Worm (Caenorhabditis elegans) whole organism, midembryonic: ENCODE data around the gene Y54G11A.2.
A peak's percentile ranks its signal among the peaks of the same experiment; 100 is the strongest.

Experiments used
- T22C8.4 ChIP-seq: fragments of 200-800 bp; sonication (Bioruptor generic); IDR thresholded peaks from 2 replicates; pipeline ENCODE4 v1.3.6; 2022; ENCODE audit warnings: missing genetic modification characterization, missing compliant biosample characterization
- cog-1 ChIP-seq: sonication (generic microtip); optimal IDR thresholded peaks from 2 replicates; lab custom pipeline; 2016; ENCODE audit warnings: missing genetic modification characterization, missing compliant biosample characterization
- flt-1 ChIP-seq: fragments of 200-800 bp; sonication (Bioruptor generic); IDR thresholded peaks from 2 replicates; pipeline ENCODE4 v1.3.6; 2022; ENCODE audit warnings: missing genetic modification characterization, missing compliant biosample characterization
- klf-2 ChIP-seq: fragments of 200-800 bp; sonication (Bioruptor generic); conservative IDR thresholded peaks from 2 replicates; pipeline ENCODE4 v1.3.6; 2022; ENCODE audit warnings: missing genetic modification reagents, missing genetic modification characterization, missing compliant biosample characterization
- med-1 ChIP-seq: sonication (generic microtip); optimal IDR thresholded peaks from 2 replicates; lab custom pipeline; 2017; ENCODE audit warnings: missing genetic modification characterization, mild to moderate bottlenecking, missing compliant biosample characterization, antibody characterized with exemption, missing genetic modification reagents; ENCODE audit not compliant: insufficient read depth
- ref-1 ChIP-seq: fragments of 200-800 bp; sonication (Bioruptor generic); conservative IDR thresholded peaks from 2 replicates; pipeline ENCODE4 v1.3.6; 2022; ENCODE audit warnings: missing genetic modification reagents, missing genetic modification characterization, missing compliant biosample characterization
- tab-1 ChIP-seq: fragments of 200-800 bp; sonication (Bioruptor generic); IDR thresholded peaks from 2 replicates; pipeline ENCODE4 v1.3.6; 2022; ENCODE audit warnings: missing genetic modification characterization, missing compliant biosample characterization
- ztf-23 ChIP-seq: fragments of 200-800 bp; sonication (Bioruptor generic); IDR thresholded peaks from 2 replicates; pipeline ENCODE4 v1.3.6; 2022; ENCODE audit warnings: missing genetic modification reagents, missing genetic modification characterization, missing compliant biosample characterization
- ztf-29 ChIP-seq: fragments of 200-800 bp; sonication (Bioruptor generic); IDR thresholded peaks from 2 replicates; pipeline ENCODE4 v1.3.6; 2022; ENCODE audit warnings: missing genetic modification reagents, missing genetic modification characterization, missing compliant biosample characterization

The Y54G11A.2 gene

ce11 chrII:14233879-14234278, 18.3 kb upstream of the Y54G11A.2 start, which contains the start of gene men-1:
Gene men-1 (minus strand): TSS chrII:14234120.
- no peak for TF ChIP-seq tab-1 (GFP tag; lab: Robert Waterston, UW)

- TF ChIP-seq cog-1 (tag; lab: Kevin White, UChicago): no peak
- no peak for TF ChIP-seq tab-1 (GFP tag; lab: Robert Waterston, UW)
- TF ChIP-seq ref-1: no peak
- TF ChIP-seq med-1 (GFP tag; lab: Kevin White, UChicago): no peak
- no peak for TF ChIP-seq ztf-23 (GFP tag; lab: Robert Waterston, UW)
- no peak for TF ChIP-seq klf-2
- TF ChIP-seq flt-1: no peak
- TF ChIP-seq ztf-29 (GFP tag; lab: Robert Waterston, UW): no peak
- TF ChIP-seq T22C8.4 (GFP tag; lab: Robert Waterston, UW): no peak
Observed at ce11 chrII:14234375-14235102, 17.6 kb upstream of the Y54G11A.2 start.

ce11 chrII:14236569-14236968, 15.6 kb upstream of the Y54G11A.2 start:
- TF ChIP-seq ztf-23 (GFP tag; lab: Robert Waterston, UW) (no peak), tab-1 (GFP tag; lab: Robert Waterston, UW) (no peak), flt-1 (no peak), ref-1 (no peak), med-1 (GFP tag; lab: Kevin White, UChicago) (no peak), cog-1 (tag; lab: Kevin White, UChicago) (no peak), T22C8.4 (GFP tag; lab: Robert Waterston, UW) (no peak)

ce11 chrII:14237245-14237806, 14.8 kb upstream of the Y54G11A.2 start:
- TF ChIP-seq cog-1 (tag; lab: Kevin White, UChicago): no peak
- 0 out of 2 replicates have a peak, but pooled peaks have one; percentile 40 for TF ChIP-seq flt-1

ce11 chrII:14239924-14240323, 12.2 kb upstream of the Y54G11A.2 start:
- TF ChIP-seq ref-1 (no peak), ztf-23 (GFP tag; lab: Robert Waterston, UW) (no peak), tab-1 (GFP tag; lab: Robert Waterston, UW) (no peak), T22C8.4 (GFP tag; lab: Robert Waterston, UW) (no peak), cog-1 (tag; lab: Kevin White, UChicago) (no peak), klf-2 (no peak), med-1 (GFP tag; lab: Kevin White, UChicago) (no peak), flt-1 (no peak), ztf-29 (GFP tag; lab: Robert Waterston, UW) (no peak)

- TF ChIP-seq T22C8.4 (GFP tag; lab: Robert Waterston, UW): no peak
- TF ChIP-seq ztf-23 (GFP tag; lab: Robert Waterston, UW): no peak
- no peak for TF ChIP-seq med-1 (GFP tag; lab: Kevin White, UChicago)
- TF ChIP-seq ref-1: no peak
- TF ChIP-seq cog-1 (tag; lab: Kevin White, UChicago): no peak
- no peak for TF ChIP-seq tab-1 (GFP tag; lab: Robert Waterston, UW)
- no peak for TF ChIP-seq klf-2
- no peak for TF ChIP-seq flt-1
- TF ChIP-seq ztf-29 (GFP tag; lab: Robert Waterston, UW): no peak
Observed at ce11 chrII:14242259-14242658, 9.9 kb upstream of the Y54G11A.2 start.

- TF ChIP-seq tab-1 (GFP tag; lab: Robert Waterston, UW) (no peak), ztf-23 (GFP tag; lab: Robert Waterston, UW) (no peak), klf-2 (no peak), ref-1 (no peak), T22C8.4 (GFP tag; lab: Robert Waterston, UW) (no peak), med-1 (GFP tag; lab: Kevin White, UChicago) (no peak), ztf-29 (GFP tag; lab: Robert Waterston, UW) (no peak), flt-1 (no peak), cog-1 (tag; lab: Kevin White, UChicago) (no peak)
Observed at ce11 chrII:14243503-14243902, 8.7 kb upstream of the Y54G11A.2 start, which contains the start of gene jmjd-2. Gene jmjd-2 (minus strand): TSS chrII:14243603.

ce11 chrII:14244457-14245254, 7.5 kb upstream of the Y54G11A.2 start:
- no peak for TF ChIP-seq ref-1
- no peak for TF ChIP-seq cog-1 (tag; lab: Kevin White, UChicago)
- TF ChIP-seq ztf-23 (GFP tag; lab: Robert Waterston, UW): no peak
- TF ChIP-seq ztf-29 (GFP tag; lab: Robert Waterston, UW): no peak
- TF ChIP-seq tab-1 (GFP tag; lab: Robert Waterston, UW): no peak
- TF ChIP-seq klf-2: no peak

- TF ChIP-seq klf-2 (no peak), flt-1 (no peak), T22C8.4 (GFP tag; lab: Robert Waterston, UW) (no peak), ref-1 (no peak), tab-1 (GFP tag; lab: Robert Waterston, UW) (no peak), med-1 (GFP tag; lab: Kevin White, UChicago) (no peak), cog-1 (tag; lab: Kevin White, UChicago) (no peak), ztf-23 (GFP tag; lab: Robert Waterston, UW) (no peak), ztf-29 (GFP tag; lab: Robert Waterston, UW) (no peak)
Observed at ce11 chrII:14247227-14247626, 4.9 kb upstream of the Y54G11A.2 start.
